Worm (Caenorhabditis elegans): ENCODE measurements around the gene F55B12.2.

DNA sequence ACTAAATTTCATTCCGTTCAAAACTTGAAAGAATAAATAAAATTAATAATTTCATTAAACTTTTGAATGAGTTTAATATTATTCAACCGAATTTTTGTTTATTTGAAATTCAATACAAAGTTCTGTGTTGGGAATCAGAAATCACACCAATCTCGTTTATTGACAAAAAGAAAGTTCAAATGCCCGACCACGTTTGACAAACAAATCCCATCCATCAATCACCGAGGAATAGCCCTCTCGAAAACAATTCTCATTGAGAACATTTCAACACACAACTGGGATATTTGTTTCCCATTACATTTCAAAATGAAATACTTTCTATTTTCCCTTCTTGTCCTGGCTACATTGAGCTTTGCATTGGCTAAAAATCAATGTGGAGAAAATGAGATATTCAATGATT, 38.9 kb downstream of the F55B12.2 start, which contains the start of gene F53C11.9:
- TF ChIP-seq tbx-2 (tag; optimal IDR thresholded peaks at IDR 0.05) (no peak), ceh-82 (tag; optimal IDR thresholded peaks at IDR 0.05) (no peak), ama-1 (optimal IDR thresholded peaks at IDR 0.05) (no peak), unc-62 (GFP tag; optimal IDR thresholded peaks at IDR 0.05) (no peak), snpc-4 (tag; optimal IDR thresholded peaks at IDR 0.05) (no peak), elt-3 (tag; optimal IDR thresholded peaks at IDR 0.05) (no peak), efl-1 (optimal IDR thresholded peaks at IDR 0.05) (no peak), efl-1 (GFP tag; optimal IDR thresholded peaks at IDR 0.05 in 1 of 2) (no peak)
